Worm (Caenorhabditis elegans) whole organism, L1 larva: ENCODE results near the gene cya-2.

Source experiments
- C04F5.9 ChIP-seq: sonication (generic microtip); optimal IDR thresholded peaks from 2 replicates; lab custom pipeline; 2016; ENCODE audit warnings: missing genetic modification characterization, missing compliant biosample characterization
- F16B12.6 ChIP-seq: fragments of 150-350 bp; optimal IDR thresholded peaks from 2 replicates; lab custom pipeline; 2014; ENCODE audit warnings: missing biosample characterization, missing genetic modification characterization
- Y116A8C.19 ChIP-seq: sonication (generic microtip); optimal IDR thresholded peaks from 2 replicates; lab custom pipeline; 2016; ENCODE audit warnings: missing compliant biosample characterization, missing genetic modification characterization, borderline replicate concordance
- aha-1 ChIP-seq: fragments of 150-350 bp; optimal IDR thresholded peaks from 2 replicates; lab custom pipeline; 2014; ENCODE audit warnings: missing biosample characterization, missing genetic modification characterization
- ama-1 ChIP-seq: fragments of 150-350 bp; optimal IDR thresholded peaks from 2 replicates; lab custom pipeline; 2014
- blmp-1 ChIP-seq: fragments of 150-350 bp; optimal IDR thresholded peaks from 2 replicates; lab custom pipeline; 2014; ENCODE audit warnings: missing biosample characterization, missing genetic modification characterization
- ceh-8 ChIP-seq: fragments of 200-800 bp; sonication (Bioruptor generic); optimal IDR thresholded peaks from 2 replicates; lab custom pipeline; 2018; ENCODE audit warnings: mild to moderate bottlenecking, missing genetic modification characterization, moderate library complexity, missing compliant biosample characterization
- ceh-90 ChIP-seq: sonication (generic microtip); optimal IDR thresholded peaks from 2 replicates; lab custom pipeline; 2016; ENCODE audit warnings: missing genetic modification characterization, missing compliant biosample characterization
- ces-1 ChIP-seq: fragments of 150-350 bp; optimal IDR thresholded peaks from 2 replicates; lab custom pipeline; 2014; ENCODE audit warnings: missing biosample characterization, missing genetic modification reagents, missing genetic modification characterization
- dpl-1 ChIP-seq, 3 experiments: fragments of 150-350 bp in 2 of 3; sonication (generic microtip) in 1 of 3; optimal IDR thresholded peaks; 2 replicates each; lab custom pipeline; 2014 to 2017; ENCODE audit warnings: missing biosample characterization in 3 of 3, missing genetic modification characterization in 3 of 3, missing genetic modification reagents in 3 of 3
- dsc-1 ChIP-seq: sonication (generic microtip); optimal IDR thresholded peaks from 2 replicates; lab custom pipeline; 2016; ENCODE audit warnings: mild to moderate bottlenecking, missing genetic modification characterization, missing compliant biosample characterization
- efl-3 ChIP-seq: fragments of 200-800 bp; sonication (Bioruptor generic); optimal IDR thresholded peaks from 2 replicates; lab custom pipeline; 2018; ENCODE audit warnings: mild to moderate bottlenecking, missing genetic modification characterization, missing compliant biosample characterization
- elt-2 ChIP-seq: sonication (generic microtip); optimal IDR thresholded peaks from 2 replicates; lab custom pipeline; 2016; ENCODE audit warnings: missing genetic modification characterization, mild to moderate bottlenecking, inconsistent platforms, missing compliant biosample characterization, missing genetic modification reagents
- elt-3 ChIP-seq, 6 experiments: fragments of 150-350 bp in 1 of 6; sonication (generic microtip); optimal IDR thresholded peaks; 2 replicates each; lab custom pipeline; 2017 to 2018; ENCODE audit warnings: missing biosample characterization in 6 of 6, missing genetic modification characterization in 6 of 6, inconsistent platforms in 1 of 6
- fkh-10 ChIP-seq: sonication (generic microtip); optimal IDR thresholded peaks from 2 replicates; lab custom pipeline; 2017; ENCODE audit warnings: missing biosample characterization, missing genetic modification reagents, missing genetic modification characterization
- fkh-4 ChIP-seq: sonication (generic microtip); optimal IDR thresholded peaks from 2 replicates; lab custom pipeline; 2016; ENCODE audit warnings: missing compliant biosample characterization, missing genetic modification characterization, borderline replicate concordance
- fkh-8 ChIP-seq: sonication (generic microtip); optimal IDR thresholded peaks from 2 replicates; lab custom pipeline; 2016; ENCODE audit warnings: mild to moderate bottlenecking, missing genetic modification characterization, missing compliant biosample characterization
- grh-1 ChIP-seq: fragments of 200-800 bp; sonication (Bioruptor generic); IDR thresholded peaks from 2 replicates; pipeline ENCODE4 v1.3.6; 2022; ENCODE audit warnings: missing genetic modification reagents, missing genetic modification characterization, missing compliant biosample characterization
- hlh-17 ChIP-seq: fragments of 200-800 bp; sonication (Bioruptor generic); optimal IDR thresholded peaks from 2 replicates; lab custom pipeline; 2018; ENCODE audit warnings: missing genetic modification characterization, mild to moderate bottlenecking, missing compliant biosample characterization, moderate library complexity, borderline replicate concordance
- hlh-4 ChIP-seq: sonication (generic microtip); optimal IDR thresholded peaks from 2 replicates; lab custom pipeline; 2016; ENCODE audit warnings: mild to moderate bottlenecking, missing genetic modification characterization, missing compliant biosample characterization
- isw-1 ChIP-seq: fragments of 200-800 bp; sonication (Bioruptor generic); IDR thresholded peaks from 2 replicates; pipeline ENCODE4 v1.3.6; 2022; ENCODE audit warnings: missing genetic modification characterization, missing compliant biosample characterization
- jun-1 ChIP-seq: fragments of 150-350 bp; optimal IDR thresholded peaks from 2 replicates; lab custom pipeline; 2014; ENCODE audit warnings: missing biosample characterization, missing genetic modification reagents, missing genetic modification characterization
- lin-15B ChIP-seq: fragments of 150-350 bp; sonication (generic microtip); optimal IDR thresholded peaks from 3 replicates; lab custom pipeline; 2014; ENCODE audit warnings: missing biosample characterization, missing genetic modification characterization
- lin-35 ChIP-seq, 2 experiments: fragments of 150-350 bp; optimal IDR thresholded peaks; 2 replicates each; lab custom pipeline; 2014; ENCODE audit warnings: missing biosample characterization in 2 of 2, missing genetic modification characterization in 2 of 2, missing genetic modification reagents in 2 of 2
- lin-39 ChIP-seq: fragments of 150-350 bp; optimal IDR thresholded peaks from 2 replicates; lab custom pipeline; 2014; ENCODE audit warnings: missing biosample characterization, missing genetic modification reagents, missing genetic modification characterization
- lir-3 ChIP-seq: sonication (generic microtip); optimal IDR thresholded peaks from 2 replicates; lab custom pipeline; 2016; ENCODE audit warnings: mild to moderate bottlenecking, missing genetic modification characterization, moderate library complexity, missing compliant biosample characterization; ENCODE audit not compliant: poor library complexity
- mab-9 ChIP-seq: fragments of 200-800 bp; sonication (Bioruptor generic); IDR thresholded peaks from 2 replicates; pipeline ENCODE4 v1.3.6; 2022; ENCODE audit warnings: missing genetic modification reagents, missing genetic modification characterization, missing compliant biosample characterization
- mdl-1 ChIP-seq, 2 experiments: fragments of 150-350 bp; optimal IDR thresholded peaks; 2 replicates each; lab custom pipeline; 2014 to 2017; ENCODE audit warnings: missing biosample characterization in 2 of 2, missing genetic modification characterization in 2 of 2, inconsistent platforms in 1 of 2
- mef-2 ChIP-seq: fragments of 150-350 bp; optimal IDR thresholded peaks from 2 replicates; lab custom pipeline; 2014; ENCODE audit warnings: missing biosample characterization, missing genetic modification characterization
- mep-1 ChIP-seq: fragments of 150-350 bp; optimal IDR thresholded peaks from 2 replicates; lab custom pipeline; 2014; ENCODE audit warnings: missing biosample characterization, missing genetic modification characterization
- nhr-11 ChIP-seq: fragments of 150-350 bp; optimal IDR thresholded peaks from 2 replicates; lab custom pipeline; 2014; ENCODE audit warnings: missing biosample characterization, missing genetic modification characterization
- nhr-19 ChIP-seq: fragments of 200-800 bp; sonication (Bioruptor generic); conservative IDR thresholded peaks from 2 replicates; pipeline ENCODE4 v1.3.6; 2022; ENCODE audit warnings: missing genetic modification characterization, missing compliant biosample characterization
- nhr-20 ChIP-seq: sonication (generic microtip); optimal IDR thresholded peaks from 2 replicates; lab custom pipeline; 2016; ENCODE audit warnings: mild to moderate bottlenecking, missing genetic modification characterization, missing compliant biosample characterization
- nhr-237 ChIP-seq: fragments of 150-350 bp; optimal IDR thresholded peaks from 2 replicates; lab custom pipeline; 2014; ENCODE audit warnings: missing biosample characterization, missing genetic modification characterization
- nhr-71 ChIP-seq: sonication (generic microtip); optimal IDR thresholded peaks from 2 replicates; lab custom pipeline; 2016; ENCODE audit warnings: mild to moderate bottlenecking, missing genetic modification characterization, moderate library complexity, missing compliant biosample characterization
- nhr-76 ChIP-seq: sonication (generic microtip); optimal IDR thresholded peaks from 2 replicates; lab custom pipeline; 2017; ENCODE audit warnings: missing biosample characterization, missing genetic modification characterization
- nhr-77 ChIP-seq: fragments of 150-350 bp; optimal IDR thresholded peaks from 2 replicates; lab custom pipeline; 2014; ENCODE audit warnings: missing biosample characterization, missing genetic modification characterization
- nhr-85 ChIP-seq: sonication (generic microtip); peaks from one replicate; lab custom pipeline; 2016; ENCODE audit warnings: missing genetic modification characterization, inconsistent platforms, missing compliant biosample characterization
- pax-3 ChIP-seq: fragments of 200-800 bp; sonication (Bioruptor generic); optimal IDR thresholded peaks from 2 replicates; lab custom pipeline; 2018; ENCODE audit warnings: mild to moderate bottlenecking, missing genetic modification characterization, moderate library complexity, missing compliant biosample characterization
- pqm-1 ChIP-seq: sonication (generic microtip); optimal IDR thresholded peaks from 3 replicates; lab custom pipeline; 2017; ENCODE audit warnings: missing biosample characterization, missing genetic modification characterization
- rnt-1 ChIP-seq: sonication (generic microtip); optimal IDR thresholded peaks from 2 replicates; lab custom pipeline; 2016; ENCODE audit warnings: mild to moderate bottlenecking, missing genetic modification characterization, moderate library complexity, missing compliant biosample characterization
- skn-1 ChIP-seq: fragments of 150-350 bp; optimal IDR thresholded peaks from 2 replicates; lab custom pipeline; 2014; ENCODE audit warnings: missing biosample characterization, missing genetic modification characterization
- snu-23 ChIP-seq: sonication (generic microtip); optimal IDR thresholded peaks from 2 replicates; lab custom pipeline; 2016; ENCODE audit warnings: missing genetic modification characterization, missing compliant biosample characterization
- sox-4 ChIP-seq: sonication (generic microtip); optimal IDR thresholded peaks from 2 replicates; lab custom pipeline; 2016; ENCODE audit warnings: missing genetic modification characterization, missing compliant biosample characterization
- sptf-1 ChIP-seq: fragments of 150-350 bp; optimal IDR thresholded peaks from 2 replicates; lab custom pipeline; 2014; ENCODE audit warnings: missing biosample characterization, missing genetic modification characterization
- sup-37 ChIP-seq: fragments of 200-800 bp; sonication (Bioruptor generic); optimal IDR thresholded peaks from 2 replicates; lab custom pipeline; 2018; ENCODE audit warnings: mild to moderate bottlenecking, missing genetic modification characterization, missing compliant biosample characterization
- tbx-2 ChIP-seq: sonication (generic microtip); optimal IDR thresholded peaks from 2 replicates; lab custom pipeline; 2016; ENCODE audit warnings: missing genetic modification characterization, missing compliant biosample characterization
- unc-130 ChIP-seq: fragments of 150-350 bp; optimal IDR thresholded peaks from 2 replicates; lab custom pipeline; 2017; ENCODE audit warnings: missing biosample characterization, missing genetic modification characterization, inconsistent platforms
- unc-62 ChIP-seq: fragments of 150-350 bp; optimal IDR thresholded peaks from 2 replicates; lab custom pipeline; 2014; ENCODE audit warnings: missing biosample characterization, missing genetic modification reagents, missing genetic modification characterization
- unc-86 ChIP-seq: sonication (generic microtip); optimal IDR thresholded peaks from 2 replicates; lab custom pipeline; 2016; ENCODE audit warnings: missing genetic modification characterization, missing compliant biosample characterization
- unc-98 ChIP-seq: fragments of 200-800 bp; sonication (Bioruptor generic); IDR thresholded peaks from 2 replicates; pipeline ENCODE4 v1.3.6; 2022; ENCODE audit warnings: missing genetic modification characterization, missing compliant biosample characterization
- zag-1 ChIP-seq: fragments of 150-350 bp; optimal IDR thresholded peaks from 2 replicates; lab custom pipeline; 2014; ENCODE audit warnings: missing biosample characterization, missing genetic modification characterization
- ztf-11 ChIP-seq, 2 experiments: sonication (generic microtip); optimal IDR thresholded peaks; 2 replicates each; lab custom pipeline; 2016 to 2017; ENCODE audit warnings: missing genetic modification characterization in 2 of 2, missing biosample characterization in 1 of 2, missing compliant biosample characterization in 1 of 2
- ztf-4 ChIP-seq: fragments of 150-350 bp; optimal IDR thresholded peaks from 2 replicates; lab custom pipeline; 2014; ENCODE audit warnings: missing biosample characterization, missing genetic modification characterization

The cya-2 gene

ce11 chrII:2058985-2059384 lies 35.6 kb upstream of the cya-2 start, which contains the start of gene F07E5.5 (continued):
- TF ChIP-seq nhr-71, result no peak
- TF ChIP-seq elt-3 (tag; optimal IDR thresholded peaks at IDR 0.05; lab: Kevin White, UChicago), result no peak
- TF ChIP-seq nhr-20 (tag; lab: Kevin White, UChicago), result no peak
- TF ChIP-seq sox-4 (tag; lab: Kevin White, UChicago), result no peak
- TF ChIP-seq ztf-11 (tag; optimal IDR thresholded peaks at IDR 0.05; lab: Kevin White, UChicago), result no peak
- TF ChIP-seq hlh-4 (tag; lab: Kevin White, UChicago), result no peak
- TF ChIP-seq grh-1, result no peak
- TF ChIP-seq fkh-8, result peak; percentile 43
- TF ChIP-seq nhr-76 (tag; lab: Kevin White, UChicago), result no peak
- no peak for TF ChIP-seq nhr-237 (tag; lab: Kevin White, UChicago)
- TF ChIP-seq aha-1 (tag; lab: Kevin White, UChicago), result no peak
- peak; percentile 28 for TF ChIP-seq elt-2 (tag; lab: Kevin White, UChicago)
- no peak for TF ChIP-seq unc-98 (GFP tag; lab: Robert Waterston, UW)
- no peak for TF ChIP-seq ceh-8 (GFP tag; lab: Kevin White, UChicago)
- peak; percentile 79 for TF ChIP-seq unc-130 (tag; lab: Kevin White, UChicago)
- no peak for TF ChIP-seq ceh-90 (tag; lab: Kevin White, UChicago)
- TF ChIP-seq mab-9 (GFP tag; lab: Robert Waterston, UW), result no peak
- TF ChIP-seq hlh-17 (GFP tag; lab: Kevin White, UChicago), result no peak
- TF ChIP-seq lin-39 (tag; lab: Kevin White, UChicago), result peak; percentile 5
- TF ChIP-seq mep-1, result peak; percentile 77
- peak; percentile 68 for TF ChIP-seq nhr-85 (tag; lab: Kevin White, UChicago)
- TF ChIP-seq zag-1 (tag; lab: Kevin White, UChicago), result no peak
- TF ChIP-seq pax-3 (tag; lab: Kevin White, UChicago), result no peak
- TF ChIP-seq fkh-10 (GFP tag; lab: Kevin White, UChicago), result no peak
- peak; percentile 14 for TF ChIP-seq nhr-11 (tag; lab: Kevin White, UChicago)
- no peak for TF ChIP-seq ces-1 (GFP tag; lab: Kevin White, UChicago)
- TF ChIP-seq unc-62 (GFP tag; lab: Kevin White, UChicago), result no peak
- no peak for TF ChIP-seq Y116A8C.19 (tag; lab: Kevin White, UChicago)
- no peak for TF ChIP-seq dsc-1
- TF ChIP-seq C04F5.9 (tag; lab: Kevin White, UChicago), result no peak
- TF ChIP-seq lir-3 (tag; lab: Kevin White, UChicago), result no peak
- TF ChIP-seq ama-1 (lab: Kevin White, UChicago), result no peak
- TF ChIP-seq nhr-77, result no peak
- no peak for TF ChIP-seq ztf-4 (tag; lab: Kevin White, UChicago)
- TF ChIP-seq tbx-2 (tag; lab: Kevin White, UChicago), result no peak
- TF ChIP-seq F16B12.6 (tag; lab: Kevin White, UChicago), result peak; percentile 91
- peak; percentile 25 for TF ChIP-seq isw-1
- TF ChIP-seq jun-1 (tag; lab: Kevin White, UChicago), result no peak
- peak; percentile 49 for TF ChIP-seq nhr-19 (GFP tag; lab: Robert Waterston, UW)
- peak; percentile 54 to 78 (median 74) for TF ChIP-seq dpl-1 (GFP tag; optimal IDR thresholded peaks at IDR 0.05; lab: Kevin White, UChicago)
- TF ChIP-seq lin-35 (GFP tag; optimal IDR thresholded peaks at IDR 0.05; lab: Kevin White, UChicago), result peak; percentile 61 to 77
- TF ChIP-seq blmp-1 (tag; lab: Kevin White, UChicago), result peak; percentile 13
- TF ChIP-seq pqm-1, result no peak
- TF ChIP-seq rnt-1 (tag; lab: Kevin White, UChicago), result no peak
- no peak for TF ChIP-seq sptf-1 (tag; lab: Kevin White, UChicago)
- peak; percentile 41 for TF ChIP-seq lin-15B (tag; lab: Kevin White, UChicago)
- peak; percentile 55 for TF ChIP-seq skn-1 (tag; lab: Kevin White, UChicago)
- no peak for TF ChIP-seq sup-37
- no peak for TF ChIP-seq efl-3 (GFP tag; lab: Kevin White, UChicago)
- no peak for TF ChIP-seq snu-23 (GFP tag; lab: Kevin White, UChicago)
- TF ChIP-seq fkh-4 (tag; lab: Kevin White, UChicago), result no peak
- TF ChIP-seq unc-86 (tag; lab: Kevin White, UChicago), result peak; percentile 10
- TF ChIP-seq mef-2, result no peak
- peak in 1 of 2 experiments; percentile 14 for TF ChIP-seq mdl-1 (tag; optimal IDR thresholded peaks at IDR 0.05; lab: Kevin White, UChicago)
